Worm (Caenorhabditis elegans) whole organism, L1 larva: ENCODE data around the gene prkl-1.
A peak's percentile ranks its signal among the peaks of the same experiment; 100 is the strongest.

Source experiments
- C04F5.9 ChIP-seq: sonication (generic microtip); optimal IDR thresholded peaks from 2 replicates; lab custom pipeline; 2016; ENCODE audit warnings: missing genetic modification characterization, missing compliant biosample characterization
- C34B4.2 ChIP-seq: sonication (generic microtip); optimal IDR thresholded peaks from 2 replicates; lab custom pipeline; 2017; ENCODE audit warnings: mild to moderate bottlenecking, missing genetic modification characterization, missing compliant biosample characterization
- F16B12.6 ChIP-seq: fragments of 150-350 bp; optimal IDR thresholded peaks from 2 replicates; lab custom pipeline; 2014; ENCODE audit warnings: missing biosample characterization, missing genetic modification characterization
- Y116A8C.19 ChIP-seq: sonication (generic microtip); optimal IDR thresholded peaks from 2 replicates; lab custom pipeline; 2016; ENCODE audit warnings: missing compliant biosample characterization, missing genetic modification characterization, borderline replicate concordance
- alr-1 ChIP-seq: fragments of 200-800 bp; sonication (Bioruptor generic); optimal IDR thresholded peaks from 2 replicates; lab custom pipeline; 2018; ENCODE audit warnings: borderline replicate concordance, mild to moderate bottlenecking, missing genetic modification characterization, missing compliant biosample characterization
- aly-2 ChIP-seq: fragments of 150-350 bp; optimal IDR thresholded peaks from 2 replicates; lab custom pipeline; 2014; ENCODE audit warnings: missing biosample characterization, missing genetic modification characterization
- ama-1 ChIP-seq: fragments of 150-350 bp; optimal IDR thresholded peaks from 2 replicates; lab custom pipeline; 2014
- blmp-1 ChIP-seq: fragments of 150-350 bp; optimal IDR thresholded peaks from 2 replicates; lab custom pipeline; 2014; ENCODE audit warnings: missing biosample characterization, missing genetic modification characterization
- ceh-63 ChIP-seq: fragments of 200-800 bp; sonication (Bioruptor generic); optimal IDR thresholded peaks from 2 replicates; lab custom pipeline; 2018; ENCODE audit warnings: mild to moderate bottlenecking, missing genetic modification characterization, missing compliant biosample characterization
- ceh-82 ChIP-seq, 3 experiments: fragments of 150-350 bp in 1 of 3; sonication (generic microtip) in 2 of 3; optimal IDR thresholded peaks; 2 replicates each; lab custom pipeline; 2014 to 2017; ENCODE audit warnings: missing biosample characterization in 3 of 3, missing genetic modification characterization in 3 of 3
- ceh-90 ChIP-seq: sonication (generic microtip); optimal IDR thresholded peaks from 2 replicates; lab custom pipeline; 2016; ENCODE audit warnings: missing genetic modification characterization, missing compliant biosample characterization
- ces-1 ChIP-seq: fragments of 150-350 bp; optimal IDR thresholded peaks from 2 replicates; lab custom pipeline; 2014; ENCODE audit warnings: missing biosample characterization, missing genetic modification reagents, missing genetic modification characterization
- dsc-1 ChIP-seq: sonication (generic microtip); optimal IDR thresholded peaks from 2 replicates; lab custom pipeline; 2016; ENCODE audit warnings: mild to moderate bottlenecking, missing genetic modification characterization, missing compliant biosample characterization
- efl-1 ChIP-seq, 4 experiments: fragments of 150-350 bp; optimal IDR thresholded peaks in 3 of 4; peaks in 1 of 4; 1 replicate in 1 of 4; 2 replicates in 3 of 4; lab custom pipeline; 2014; ENCODE audit warnings: missing biosample characterization in 2 of 4, missing genetic modification characterization in 2 of 4, missing genetic modification reagents in 2 of 4
- elt-3 ChIP-seq, 6 experiments: fragments of 150-350 bp in 1 of 6; sonication (generic microtip); optimal IDR thresholded peaks; 2 replicates each; lab custom pipeline; 2017 to 2018; ENCODE audit warnings: missing biosample characterization in 6 of 6, missing genetic modification characterization in 6 of 6, inconsistent platforms in 1 of 6
- fkh-8 ChIP-seq: sonication (generic microtip); optimal IDR thresholded peaks from 2 replicates; lab custom pipeline; 2016; ENCODE audit warnings: mild to moderate bottlenecking, missing genetic modification characterization, missing compliant biosample characterization
- fos-1 ChIP-seq: fragments of 150-350 bp; optimal IDR thresholded peaks from 2 replicates; lab custom pipeline; 2014; ENCODE audit warnings: missing biosample characterization, missing genetic modification characterization
- grh-1 ChIP-seq: fragments of 200-800 bp; sonication (Bioruptor generic); IDR thresholded peaks from 2 replicates; pipeline ENCODE4 v1.3.6; 2022; ENCODE audit warnings: missing genetic modification reagents, missing genetic modification characterization, missing compliant biosample characterization
- irx-1 ChIP-seq: sonication (generic microtip); optimal IDR thresholded peaks from 2 replicates; lab custom pipeline; 2016; ENCODE audit warnings: missing genetic modification characterization, missing compliant biosample characterization
- isw-1 ChIP-seq: fragments of 200-800 bp; sonication (Bioruptor generic); IDR thresholded peaks from 2 replicates; pipeline ENCODE4 v1.3.6; 2022; ENCODE audit warnings: missing genetic modification characterization, missing compliant biosample characterization
- lin-13 ChIP-seq: fragments of 150-350 bp; optimal IDR thresholded peaks from 2 replicates; lab custom pipeline; 2014; ENCODE audit warnings: missing biosample characterization, missing genetic modification reagents, missing genetic modification characterization
- lin-14 ChIP-seq: fragments of 200-800 bp; sonication (Bioruptor generic); optimal IDR thresholded peaks from 2 replicates; lab custom pipeline; 2018; ENCODE audit warnings: mild to moderate bottlenecking, missing genetic modification characterization, moderate library complexity, missing compliant biosample characterization
- lin-15B ChIP-seq: fragments of 150-350 bp; sonication (generic microtip); optimal IDR thresholded peaks from 3 replicates; lab custom pipeline; 2014; ENCODE audit warnings: missing biosample characterization, missing genetic modification characterization
- lin-35 ChIP-seq, 2 experiments: fragments of 150-350 bp; optimal IDR thresholded peaks; 2 replicates each; lab custom pipeline; 2014; ENCODE audit warnings: missing biosample characterization in 2 of 2, missing genetic modification characterization in 2 of 2, missing genetic modification reagents in 2 of 2
- lin-39 ChIP-seq: fragments of 150-350 bp; optimal IDR thresholded peaks from 2 replicates; lab custom pipeline; 2014; ENCODE audit warnings: missing biosample characterization, missing genetic modification reagents, missing genetic modification characterization
- lsy-2 ChIP-seq, 2 experiments: fragments of 150-350 bp; optimal IDR thresholded peaks; 2 replicates each; lab custom pipeline; 2014; ENCODE audit warnings: missing biosample characterization in 2 of 2, missing genetic modification characterization in 2 of 2
- mab-9 ChIP-seq: fragments of 200-800 bp; sonication (Bioruptor generic); IDR thresholded peaks from 2 replicates; pipeline ENCODE4 v1.3.6; 2022; ENCODE audit warnings: missing genetic modification reagents, missing genetic modification characterization, missing compliant biosample characterization
- mep-1 ChIP-seq: fragments of 150-350 bp; optimal IDR thresholded peaks from 2 replicates; lab custom pipeline; 2014; ENCODE audit warnings: missing biosample characterization, missing genetic modification characterization
- nhr-11 ChIP-seq: fragments of 150-350 bp; optimal IDR thresholded peaks from 2 replicates; lab custom pipeline; 2014; ENCODE audit warnings: missing biosample characterization, missing genetic modification characterization
- nhr-12 ChIP-seq: sonication (generic microtip); optimal IDR thresholded peaks from 2 replicates; lab custom pipeline; 2017; ENCODE audit warnings: missing biosample characterization, missing genetic modification characterization
- nhr-19 ChIP-seq: fragments of 200-800 bp; sonication (Bioruptor generic); conservative IDR thresholded peaks from 2 replicates; pipeline ENCODE4 v1.3.6; 2022; ENCODE audit warnings: missing genetic modification characterization, missing compliant biosample characterization
- nhr-237 ChIP-seq: fragments of 150-350 bp; optimal IDR thresholded peaks from 2 replicates; lab custom pipeline; 2014; ENCODE audit warnings: missing biosample characterization, missing genetic modification characterization
- nhr-28 ChIP-seq: fragments of 150-350 bp; optimal IDR thresholded peaks from 2 replicates; lab custom pipeline; 2014; ENCODE audit warnings: missing biosample characterization, missing genetic modification characterization
- nhr-47 ChIP-seq: sonication (generic microtip); optimal IDR thresholded peaks from 2 replicates; lab custom pipeline; 2016; ENCODE audit warnings: mild to moderate bottlenecking, missing genetic modification characterization, moderate library complexity, missing compliant biosample characterization
- nhr-76 ChIP-seq: sonication (generic microtip); optimal IDR thresholded peaks from 2 replicates; lab custom pipeline; 2017; ENCODE audit warnings: missing biosample characterization, missing genetic modification characterization
- nhr-77 ChIP-seq: fragments of 150-350 bp; optimal IDR thresholded peaks from 2 replicates; lab custom pipeline; 2014; ENCODE audit warnings: missing biosample characterization, missing genetic modification characterization
- nhr-90 ChIP-seq: sonication (generic microtip); optimal IDR thresholded peaks from 2 replicates; lab custom pipeline; 2016; ENCODE audit warnings: mild to moderate bottlenecking, missing genetic modification characterization, missing compliant biosample characterization; ENCODE audit not compliant: poor library complexity
- rnt-1 ChIP-seq: sonication (generic microtip); optimal IDR thresholded peaks from 2 replicates; lab custom pipeline; 2016; ENCODE audit warnings: mild to moderate bottlenecking, missing genetic modification characterization, moderate library complexity, missing compliant biosample characterization
- sox-4 ChIP-seq: sonication (generic microtip); optimal IDR thresholded peaks from 2 replicates; lab custom pipeline; 2016; ENCODE audit warnings: missing genetic modification characterization, missing compliant biosample characterization
- sptf-1 ChIP-seq: fragments of 150-350 bp; optimal IDR thresholded peaks from 2 replicates; lab custom pipeline; 2014; ENCODE audit warnings: missing biosample characterization, missing genetic modification characterization
- tbx-2 ChIP-seq: sonication (generic microtip); optimal IDR thresholded peaks from 2 replicates; lab custom pipeline; 2016; ENCODE audit warnings: missing genetic modification characterization, missing compliant biosample characterization
- tlp-1 ChIP-seq: fragments of 150-350 bp; optimal IDR thresholded peaks from 2 replicates; lab custom pipeline; 2014; ENCODE audit warnings: missing biosample characterization, missing genetic modification characterization
- unc-130 ChIP-seq: fragments of 150-350 bp; optimal IDR thresholded peaks from 2 replicates; lab custom pipeline; 2017; ENCODE audit warnings: missing biosample characterization, missing genetic modification characterization, inconsistent platforms
- unc-86 ChIP-seq: sonication (generic microtip); optimal IDR thresholded peaks from 2 replicates; lab custom pipeline; 2016; ENCODE audit warnings: missing genetic modification characterization, missing compliant biosample characterization
- vab-15 ChIP-seq: sonication (generic microtip); optimal IDR thresholded peaks from 2 replicates; lab custom pipeline; 2017; ENCODE audit warnings: missing genotype, mild to moderate bottlenecking, missing genetic modification characterization, missing compliant biosample characterization
- xbp-1 ChIP-seq: sonication (generic microtip); optimal IDR thresholded peaks from 2 replicates; lab custom pipeline; 2016; ENCODE audit warnings: missing genetic modification characterization, missing compliant biosample characterization
- zag-1 ChIP-seq: fragments of 150-350 bp; optimal IDR thresholded peaks from 2 replicates; lab custom pipeline; 2014; ENCODE audit warnings: missing biosample characterization, missing genetic modification characterization
- zip-4 ChIP-seq: fragments of 200-800 bp; sonication (Bioruptor generic); optimal IDR thresholded peaks from 2 replicates; lab custom pipeline; 2018; ENCODE audit warnings: mild to moderate bottlenecking, missing genetic modification characterization, moderate library complexity, missing compliant biosample characterization
- ztf-4 ChIP-seq: fragments of 150-350 bp; optimal IDR thresholded peaks from 2 replicates; lab custom pipeline; 2014; ENCODE audit warnings: missing biosample characterization, missing genetic modification characterization

The prkl-1 gene

ce11 chrIV:7025835-7026234, 39.1 kb upstream of the prkl-1 start (continued):
- no peak for TF ChIP-seq efl-1 (optimal IDR thresholded peaks at IDR 0.05; lab: Kevin White, UChicago)
- TF ChIP-seq efl-1 (GFP tag; optimal IDR thresholded peaks at IDR 0.05 in 1 of 2; lab: Kevin White, UChicago): peak in 1 of 2 experiments; percentile 71
- no peak for TF ChIP-seq elt-3 (tag; optimal IDR thresholded peaks at IDR 0.05; lab: Kevin White, UChicago)
- no peak for TF ChIP-seq ceh-90 (tag; lab: Kevin White, UChicago)
- no peak for TF ChIP-seq tlp-1 (tag; lab: Kevin White, UChicago)
- TF ChIP-seq nhr-47 (tag; lab: Kevin White, UChicago): no peak
- no peak for TF ChIP-seq dsc-1 (tag; lab: Kevin White, UChicago)
- TF ChIP-seq Y116A8C.19: no peak
- TF ChIP-seq tbx-2 (tag; lab: Kevin White, UChicago): no peak
- TF ChIP-seq, all 84 proteins: peak for 3

- TF ChIP-seq lin-13 (GFP tag; lab: Kevin White, UChicago): no peak
- no peak for TF ChIP-seq zag-1 (tag; lab: Kevin White, UChicago)
- no peak for TF ChIP-seq fkh-8 (tag; lab: Kevin White, UChicago)
Observed at ce11 chrIV:7024829-7025228, 38.1 kb upstream of the prkl-1 start.

ce11 chrIV:7023858-7024257, 37.1 kb upstream of the prkl-1 start, which contains the start of gene adah-1:
Gene adah-1 (plus strand): TSS chrIV:7024211.
- TF ChIP-seq ceh-63 (GFP tag; lab: Kevin White, UChicago) (no peak), unc-130 (tag; lab: Kevin White, UChicago) (no peak), sptf-1 (tag; lab: Kevin White, UChicago) (no peak), isw-1 (GFP tag; lab: Robert Waterston, UW) (no peak), C04F5.9 (no peak), rnt-1 (peak; percentile 31), nhr-90 (tag; lab: Kevin White, UChicago) (no peak), alr-1 (tag; lab: Kevin White, UChicago) (no peak), nhr-12 (no peak), F16B12.6 (tag; lab: Kevin White, UChicago) (no peak), sox-4 (tag; lab: Kevin White, UChicago) (no peak), zip-4 (GFP tag; lab: Kevin White, UChicago) (no peak), lsy-2 (tag; optimal IDR thresholded peaks at IDR 0.05; lab: Kevin White, UChicago) (peak; percentile 22 to 26), blmp-1 (no peak), nhr-28 (tag; lab: Kevin White, UChicago) (no peak), vab-15 (no peak), efl-1 (optimal IDR thresholded peaks at IDR 0.05; lab: Kevin White, UChicago) (peak in 1 of 2 experiments; percentile 11), efl-1 (GFP tag; optimal IDR thresholded peaks at IDR 0.05 in 1 of 2; lab: Kevin White, UChicago) (peak in 1 of 2 experiments; percentile 65), Y116A8C.19 (no peak), unc-86 (no peak), mab-9 (GFP tag; lab: Robert Waterston, UW) (no peak), ces-1 (GFP tag; lab: Kevin White, UChicago) (no peak), irx-1 (tag; lab: Kevin White, UChicago) (no peak), grh-1 (GFP tag; lab: Robert Waterston, UW) (no peak), lin-14 (GFP tag; lab: Kevin White, UChicago) (peak; percentile 59), ceh-90 (tag; lab: Kevin White, UChicago) (no peak), lin-39 (tag; lab: Kevin White, UChicago) (no peak), C34B4.2 (tag; lab: Kevin White, UChicago) (no peak), ztf-4 (tag; lab: Kevin White, UChicago) (no peak), fkh-8 (tag; lab: Kevin White, UChicago) (no peak), nhr-237 (tag; lab: Kevin White, UChicago) (no peak), ceh-82 (tag; optimal IDR thresholded peaks at IDR 0.05; lab: Kevin White, UChicago) (no peak), nhr-77 (no peak), nhr-19 (GFP tag; lab: Robert Waterston, UW) (peak; percentile 22; the same call in 1 of the 2 replicates), xbp-1 (tag; lab: Kevin White, UChicago) (no peak), ama-1 (lab: Kevin White, UChicago) (no peak), fos-1 (no peak), nhr-11 (tag; lab: Kevin White, UChicago) (no peak), nhr-76 (tag; lab: Kevin White, UChicago) (no peak), mep-1 (peak; percentile 27), lin-15B (no peak), aly-2 (tag; lab: Kevin White, UChicago) (no peak), lin-35 (GFP tag; optimal IDR thresholded peaks at IDR 0.05; lab: Kevin White, UChicago) (no peak), nhr-47 (tag; lab: Kevin White, UChicago) (no peak)
